Worm (Caenorhabditis elegans) whole organism, early embryonic: ENCODE measurements around the gene F13H8.3.

Source experiments
- B0310.2 ChIP-seq: sonication (generic microtip); optimal IDR thresholded peaks from 2 replicates; lab custom pipeline; 2016; ENCODE audit warnings: mild to moderate bottlenecking, missing genetic modification characterization, missing compliant biosample characterization
- F13C5.2 ChIP-seq: sonication (generic microtip); optimal IDR thresholded peaks from 2 replicates; lab custom pipeline; 2017; ENCODE audit warnings: mild to moderate bottlenecking, missing genetic modification characterization, inconsistent platforms, missing compliant biosample characterization
- aly-1 ChIP-seq: sonication (generic microtip); optimal IDR thresholded peaks from 2 replicates; lab custom pipeline; 2016; ENCODE audit warnings: missing genetic modification characterization, missing compliant biosample characterization
- ama-1 ChIP-seq: fragments of 150-350 bp; optimal IDR thresholded peaks from 2 replicates; lab custom pipeline; 2014
- ceh-13 ChIP-seq: fragments of 200-800 bp; sonication (Bioruptor generic); optimal IDR thresholded peaks from 2 replicates; lab custom pipeline; 2018; ENCODE audit warnings: mild to moderate bottlenecking, missing genetic modification characterization, missing compliant biosample characterization
- ceh-36 ChIP-seq: sonication (generic microtip); optimal IDR thresholded peaks from 2 replicates; lab custom pipeline; 2016; ENCODE audit warnings: missing genetic modification characterization, inconsistent platforms, missing compliant biosample characterization
- ets-7 ChIP-seq: sonication (generic microtip); optimal IDR thresholded peaks from 2 replicates; lab custom pipeline; 2016; ENCODE audit warnings: missing genotype, missing genetic modification characterization, missing compliant biosample characterization
- flt-1 ChIP-seq: fragments of 200-800 bp; sonication (Bioruptor generic); IDR thresholded peaks from 2 replicates; pipeline ENCODE4 v1.3.6; 2022; ENCODE audit warnings: missing genetic modification characterization, missing compliant biosample characterization
- hmbx-1 ChIP-seq: sonication (generic microtip); optimal IDR thresholded peaks from 2 replicates; lab custom pipeline; 2016; ENCODE audit warnings: mild to moderate bottlenecking, missing genetic modification characterization, missing compliant biosample characterization
- hmg-4 ChIP-seq: fragments of 200-800 bp; sonication (Bioruptor generic); optimal IDR thresholded peaks from 2 replicates; lab custom pipeline; 2018; ENCODE audit warnings: mild to moderate bottlenecking, missing genetic modification characterization, missing compliant biosample characterization
- hnd-1 ChIP-seq: sonication (generic microtip); optimal IDR thresholded peaks from 2 replicates; lab custom pipeline; 2016; ENCODE audit warnings: missing genetic modification characterization, missing compliant biosample characterization
- pes-1 ChIP-seq: fragments of 200-800 bp; sonication (Bioruptor generic); IDR thresholded peaks from 2 replicates; pipeline ENCODE4 v1.3.6; 2022; ENCODE audit warnings: missing genetic modification reagents, missing genetic modification characterization, missing compliant biosample characterization
- scrt-1 ChIP-seq: fragments of 200-800 bp; sonication (Bioruptor generic); IDR thresholded peaks from 2 replicates; pipeline ENCODE4 v1.3.6; 2022; ENCODE audit warnings: missing genetic modification characterization, missing compliant biosample characterization
- sea-1 ChIP-seq: fragments of 200-800 bp; sonication (Bioruptor generic); conservative IDR thresholded peaks from 2 replicates; pipeline ENCODE4 v1.3.6; 2022; ENCODE audit warnings: missing genetic modification characterization, missing compliant biosample characterization
- tbx-11 ChIP-seq: fragments of 200-800 bp; sonication (Bioruptor generic); IDR thresholded peaks from 2 replicates; pipeline ENCODE4 v1.3.6; 2022; ENCODE audit warnings: missing genetic modification characterization, missing compliant biosample characterization
- tbx-37 ChIP-seq: fragments of 200-800 bp; sonication (Bioruptor generic); conservative IDR thresholded peaks from 2 replicates; pipeline ENCODE4 v1.3.6; 2022; ENCODE audit warnings: missing genetic modification reagents, missing genetic modification characterization, missing compliant biosample characterization
- tra-4 ChIP-seq: sonication (generic microtip); optimal IDR thresholded peaks from 2 replicates; lab custom pipeline; 2017; ENCODE audit warnings: missing genetic modification characterization, missing compliant biosample characterization

The F13H8.3 gene

DNA sequence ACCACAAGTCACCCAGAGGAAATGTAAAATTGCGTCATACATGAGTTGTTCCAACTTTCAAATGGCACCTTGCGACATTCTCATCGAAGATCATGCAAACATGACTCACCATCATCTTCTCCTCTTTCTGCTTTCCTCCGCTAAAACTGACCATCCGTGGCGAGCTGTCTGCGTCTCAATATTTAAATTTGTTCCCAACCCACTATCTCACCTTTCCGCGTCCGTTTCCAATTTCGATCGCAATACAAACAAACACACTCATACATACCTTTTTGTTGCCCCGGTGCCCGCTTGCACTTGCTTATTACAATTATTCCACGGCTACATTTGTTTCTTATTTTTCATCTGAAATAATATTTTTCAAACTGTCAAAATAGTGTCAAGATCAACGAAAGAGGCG, 3.1 kb upstream of the F13H8.3 start, which contains the start of gene nmgp-1:
nmgp-1 (plus strand) TSS at position 174 of the 400 bp plus-strand sequence.
- TF ChIP-seq scrt-1 (GFP tag; lab: Robert Waterston, UW) (no peak), aly-1 (tag; lab: Kevin White, UChicago) (no peak), tbx-37 (no peak), ama-1 (lab: Kevin White, UChicago) (no peak)

DNA sequence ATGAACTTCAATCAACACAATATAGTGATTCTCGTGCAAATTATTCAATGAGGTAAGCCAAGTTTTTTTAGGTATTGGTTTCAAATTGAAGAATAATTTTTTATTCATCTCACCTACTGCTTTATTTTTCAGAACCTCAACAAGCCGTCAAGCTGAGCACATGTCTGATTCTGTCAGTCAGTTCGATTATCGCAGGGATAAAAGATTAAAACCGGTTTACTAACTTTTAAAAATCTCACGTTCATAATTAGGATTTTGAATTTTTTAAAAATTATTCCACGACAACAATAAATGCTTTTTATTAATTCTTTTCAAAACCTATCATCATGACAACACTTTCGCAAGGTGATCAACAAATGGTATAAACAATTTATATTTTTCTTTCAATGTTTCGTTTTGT, 1.6 kb upstream of the F13H8.3 start, which contains the start of gene F13H8.12:
F13H8.12 (plus strand) TSS at position 301 of the 400 bp plus-strand sequence.
- TF ChIP-seq hnd-1 (tag; lab: Kevin White, UChicago) (no peak), tbx-37 (no peak), pes-1 (GFP tag; lab: Robert Waterston, UW) (no peak), ets-7 (tag; lab: Kevin White, UChicago) (no peak), hmbx-1 (tag; lab: Kevin White, UChicago) (no peak), tbx-11 (GFP tag; lab: Robert Waterston, UW) (no peak), flt-1 (no peak), sea-1 (GFP tag; lab: Robert Waterston, UW) (no peak), tra-4 (tag; lab: Kevin White, UChicago) (no peak), ceh-36 (tag; lab: Kevin White, UChicago) (no peak), B0310.2 (no peak), scrt-1 (GFP tag; lab: Robert Waterston, UW) (no peak), ceh-13 (GFP tag; lab: Kevin White, UChicago) (no peak), F13C5.2 (tag; lab: Kevin White, UChicago) (no peak), ama-1 (lab: Kevin White, UChicago) (no peak), aly-1 (tag; lab: Kevin White, UChicago) (no peak), hmg-4 (GFP tag; lab: Kevin White, UChicago) (no peak)

- TF ChIP-seq tbx-11 (GFP tag; lab: Robert Waterston, UW), result no peak
- TF ChIP-seq hmg-4 (GFP tag; lab: Kevin White, UChicago), result no peak
- no peak for TF ChIP-seq tra-4 (tag; lab: Kevin White, UChicago)
- no peak for TF ChIP-seq tbx-37
- TF ChIP-seq ama-1 (lab: Kevin White, UChicago), result no peak
- TF ChIP-seq scrt-1 (GFP tag; lab: Robert Waterston, UW), result no peak
- no peak for TF ChIP-seq ets-7 (tag; lab: Kevin White, UChicago)
- TF ChIP-seq sea-1 (GFP tag; lab: Robert Waterston, UW), result no peak
These were observed 4.2 kb downstream of the F13H8.3 start, which contains the start of gene F13H8.8 for ce11 chrII:6267983-6268382. Gene F13H8.8, minus strand, starts transcription at chrII:6268083.

DNA sequence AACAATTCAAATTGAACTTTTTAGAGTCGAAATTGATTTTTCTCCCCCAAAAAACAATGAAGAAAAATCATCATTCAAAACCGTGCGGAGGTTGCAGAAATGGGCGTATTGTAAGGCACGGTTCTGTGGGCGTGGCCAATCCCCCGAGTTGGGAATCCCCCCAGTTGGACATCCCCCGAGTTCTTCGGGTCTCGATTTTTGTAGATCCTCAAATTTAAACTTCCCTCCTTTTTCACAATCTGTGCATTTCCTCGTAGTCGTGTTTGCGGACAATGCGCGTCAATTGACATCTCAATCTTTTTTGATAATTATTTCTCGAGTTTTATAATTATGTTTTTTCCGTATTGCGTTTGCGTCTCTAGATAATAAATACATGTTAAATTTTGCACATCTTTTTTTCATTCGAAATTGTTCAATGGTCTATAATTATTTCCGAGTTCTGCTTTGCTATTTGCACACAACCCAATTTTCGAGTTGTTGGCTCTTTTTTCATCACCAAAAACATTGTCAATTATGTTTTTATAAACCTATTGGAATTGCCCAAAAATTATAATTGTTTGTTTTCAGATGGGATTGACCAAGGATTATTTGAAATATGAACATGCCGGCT, 6.1 kb downstream of the F13H8.3 start, which contains the start of gene F13H8.2:
F13H8.2 (plus strand) TSS at position 560 of the 610 bp plus-strand sequence.
- TF ChIP-seq scrt-1 (GFP tag; lab: Robert Waterston, UW) (peak; percentile 73; the same call in 1 of the 2 replicates), tbx-37 (peak; percentile 51; the same call in 1 of the 2 replicates), B0310.2 (no peak), F13C5.2 (tag; lab: Kevin White, UChicago) (peak; percentile 28), flt-1 (peak; percentile 23; the same call in 1 of the 2 replicates), tra-4 (tag; lab: Kevin White, UChicago) (no peak), hmg-4 (GFP tag; lab: Kevin White, UChicago) (no peak), hmbx-1 (tag; lab: Kevin White, UChicago) (no peak), ceh-13 (GFP tag; lab: Kevin White, UChicago) (no peak), hnd-1 (tag; lab: Kevin White, UChicago) (no peak), ceh-36 (tag; lab: Kevin White, UChicago) (peak; percentile 47), ama-1 (lab: Kevin White, UChicago) (no peak), sea-1 (GFP tag; lab: Robert Waterston, UW) (no peak), ets-7 (tag; lab: Kevin White, UChicago) (no peak), tbx-11 (GFP tag; lab: Robert Waterston, UW) (0 out of 2 replicates have a peak, but pooled peaks have one; percentile 23), aly-1 (tag; lab: Kevin White, UChicago) (no peak), pes-1 (GFP tag; lab: Robert Waterston, UW) (no peak; the same call in 1 of the 2 replicates)

ce11 chrII:6273916-6274315, 10.1 kb downstream of the F13H8.3 start, which contains the start of gene bpl-1:
Gene bpl-1, plus strand, starts transcription at chrII:6274216.
- TF ChIP-seq tra-4 (tag; lab: Kevin White, UChicago) (no peak), tbx-37 (no peak), ama-1 (lab: Kevin White, UChicago) (no peak), scrt-1 (GFP tag; lab: Robert Waterston, UW) (no peak), F13C5.2 (tag; lab: Kevin White, UChicago) (no peak), hnd-1 (tag; lab: Kevin White, UChicago) (no peak), B0310.2 (no peak), ceh-13 (GFP tag; lab: Kevin White, UChicago) (no peak)

- no peak for TF ChIP-seq tra-4 (tag; lab: Kevin White, UChicago)
- TF ChIP-seq ama-1 (lab: Kevin White, UChicago), result no peak
- TF ChIP-seq ceh-13 (GFP tag; lab: Kevin White, UChicago), result no peak
- TF ChIP-seq tbx-37, result no peak
- no peak for TF ChIP-seq sea-1 (GFP tag; lab: Robert Waterston, UW)
- TF ChIP-seq F13C5.2 (tag; lab: Kevin White, UChicago), result no peak
- no peak for TF ChIP-seq hmg-4 (GFP tag; lab: Kevin White, UChicago)
- TF ChIP-seq ets-7 (tag; lab: Kevin White, UChicago), result no peak
- no peak for TF ChIP-seq scrt-1 (GFP tag; lab: Robert Waterston, UW)
- TF ChIP-seq aly-1 (tag; lab: Kevin White, UChicago), result no peak
- no peak for TF ChIP-seq tbx-11 (GFP tag; lab: Robert Waterston, UW)
- TF ChIP-seq ceh-36 (tag; lab: Kevin White, UChicago), result no peak
- no peak for TF ChIP-seq hnd-1 (tag; lab: Kevin White, UChicago)
- no peak for TF ChIP-seq flt-1
- TF ChIP-seq hmbx-1 (tag; lab: Kevin White, UChicago), result no peak
- no peak for TF ChIP-seq B0310.2
- TF ChIP-seq pes-1 (GFP tag; lab: Robert Waterston, UW), result no peak
These were observed 17.2 kb downstream of the F13H8.3 start, which contains the start of gene scly-1 for ce11 chrII:6281002-6281401. Gene scly-1, minus strand, starts transcription at chrII:6281102.
